Worm (Caenorhabditis elegans) whole organism, mixed stage, embryonic: ENCODE results near the gene F17E9.15.

Source experiments
- blmp-1 ChIP-seq: fragments of 150-350 bp; optimal IDR thresholded peaks from 2 replicates; lab custom pipeline; 2014; ENCODE audit warnings: missing biosample characterization, missing genetic modification characterization
- lin-13 ChIP-seq: fragments of 150-350 bp; optimal IDR thresholded peaks from 2 replicates; lab custom pipeline; 2014; ENCODE audit warnings: missing biosample characterization, missing genetic modification characterization
- lsy-2 ChIP-seq: fragments of 150-350 bp; optimal IDR thresholded peaks from 2 replicates; lab custom pipeline; 2014; ENCODE audit warnings: missing biosample characterization, missing genetic modification characterization
- nhr-12 ChIP-seq: fragments of 150-350 bp; optimal IDR thresholded peaks from 2 replicates; lab custom pipeline; 2014; ENCODE audit warnings: missing biosample characterization, missing genetic modification characterization
- nhr-2 ChIP-seq: fragments of 150-350 bp; optimal IDR thresholded peaks from 2 replicates; lab custom pipeline; 2014; ENCODE audit warnings: missing biosample characterization, missing genetic modification characterization
- nhr-237 ChIP-seq: fragments of 150-350 bp; optimal IDR thresholded peaks from 2 replicates; lab custom pipeline; 2014; ENCODE audit warnings: missing biosample characterization, missing genetic modification characterization
- nhr-76 ChIP-seq: sonication (generic microtip); optimal IDR thresholded peaks from 2 replicates; lab custom pipeline; 2017; ENCODE audit warnings: missing biosample characterization, missing genetic modification characterization
- snpc-4 ChIP-seq: fragments of 150-350 bp; optimal IDR thresholded peaks from 2 replicates; lab custom pipeline; 2014; ENCODE audit warnings: missing biosample characterization, missing genetic modification characterization
- unc-120 ChIP-seq: sonication (generic microtip); optimal IDR thresholded peaks from 2 replicates; lab custom pipeline; 2017; ENCODE audit warnings: missing genetic modification characterization, missing compliant biosample characterization; ENCODE audit not compliant: poor library complexity, severe bottlenecking
- unc-39 ChIP-seq: fragments of 150-350 bp; optimal IDR thresholded peaks from 2 replicates; lab custom pipeline; 2014; ENCODE audit warnings: missing biosample characterization, missing genetic modification characterization
- unc-62 ChIP-seq: fragments of 150-350 bp; optimal IDR thresholded peaks from 2 replicates; lab custom pipeline; 2014; ENCODE audit warnings: missing biosample characterization, missing genetic modification reagents, missing genetic modification characterization
- zip-8 ChIP-seq: fragments of 150-350 bp; optimal IDR thresholded peaks from 2 replicates; lab custom pipeline; 2014; ENCODE audit warnings: missing biosample characterization, missing genetic modification characterization

ce11 chrIV:8357299-8357698 is 10.1 kb downstream of the F17E9.15 start:
- TF ChIP-seq unc-39 (tag; lab: Kevin White, UChicago): no peak
- TF ChIP-seq nhr-237 (tag; lab: Kevin White, UChicago): no peak
- no peak for TF ChIP-seq nhr-2 (tag; lab: Kevin White, UChicago)
- no peak for TF ChIP-seq unc-62 (GFP tag; lab: Kevin White, UChicago)
- no peak for TF ChIP-seq nhr-12 (tag; lab: Kevin White, UChicago)
- no peak for TF ChIP-seq lsy-2 (tag; lab: Kevin White, UChicago)
- TF ChIP-seq snpc-4: no peak
- TF ChIP-seq blmp-1 (tag; lab: Kevin White, UChicago): no peak
- no peak for TF ChIP-seq unc-120
- TF ChIP-seq nhr-76 (tag; lab: Kevin White, UChicago): no peak
- TF ChIP-seq lin-13 (tag; lab: Kevin White, UChicago): no peak
- TF ChIP-seq zip-8 (tag; lab: Kevin White, UChicago): no peak
